Fruit fly (Drosophila melanogaster) whole organism, embryonic: ENCODE results near the gene dpy.

Source experiments
- Asciz ChIP-seq: fragments of 200-800 bp; sonication (Bioruptor generic); optimal IDR thresholded peaks from 2 replicates; lab custom pipeline; 2017; ENCODE audit warnings: missing biosample characterization, mild to moderate bottlenecking, missing genetic modification characterization, missing genetic modification reagents
- Bgb ChIP-seq: fragments of 200-800 bp; sonication (Bioruptor generic); IDR thresholded peaks from 2 replicates; pipeline ENCODE4 v1.3.6; 2022; ENCODE audit warnings: missing biosample characterization, missing genetic modification characterization; ENCODE audit not compliant: partially characterized antibody
- CG10979 ChIP-seq: fragments of 200-800 bp; sonication (Bioruptor generic); optimal IDR thresholded peaks from 2 replicates; lab custom pipeline; 2018; ENCODE audit warnings: missing biosample characterization, mild to moderate bottlenecking, missing genetic modification characterization, moderate library complexity
- CG11696 ChIP-seq: fragments of 200-800 bp; sonication (Bioruptor generic); IDR thresholded peaks from 2 replicates; pipeline ENCODE4 v1.3.6; 2022; ENCODE audit warnings: missing biosample characterization, missing genetic modification characterization
- CG12299 ChIP-seq: fragments of 200-800 bp; sonication (Bioruptor generic); optimal IDR thresholded peaks from 2 replicates; lab custom pipeline; 2018; ENCODE audit warnings: missing biosample characterization, mild to moderate bottlenecking, missing genetic modification characterization
- CG14441 ChIP-seq: fragments of 200-800 bp; sonication (Bioruptor generic); IDR thresholded peaks from 2 replicates; pipeline ENCODE4 v1.3.6; 2022; ENCODE audit warnings: missing biosample characterization, missing genetic modification characterization
- CG14860 ChIP-seq: fragments of 200-800 bp; sonication (Bioruptor generic); IDR thresholded peaks from 3 replicates; pipeline ENCODE4 v1.3.6; 2022; ENCODE audit warnings: missing biosample characterization, missing genetic modification characterization; ENCODE audit not compliant: partially characterized antibody
- CG15696 ChIP-seq: fragments of 200-800 bp; sonication (Bioruptor generic); optimal IDR thresholded peaks from 2 replicates; lab custom pipeline; 2019; ENCODE audit warnings: missing biosample characterization, mild to moderate bottlenecking, missing genetic modification characterization, moderate library complexity
- CG17328 ChIP-seq: fragments of 200-800 bp; sonication (Bioruptor generic); IDR thresholded peaks from 2 replicates; pipeline ENCODE4 v1.3.6; 2022; ENCODE audit warnings: missing biosample characterization, missing genetic modification characterization
- CG17612 ChIP-seq: fragments of 200-800 bp; sonication (Bioruptor generic); IDR thresholded peaks from 2 replicates; pipeline ENCODE4 v1.3.6; 2022; ENCODE audit warnings: missing biosample characterization, missing genetic modification characterization
- CG18599 ChIP-seq: fragments of 200-800 bp; sonication (Bioruptor generic); optimal IDR thresholded peaks from 3 replicates; lab custom pipeline; 2017; ENCODE audit warnings: missing biosample characterization, missing genetic modification characterization, mild to moderate bottlenecking, moderate library complexity, missing genetic modification reagents
- CG2889 ChIP-seq: fragments of 200-800 bp; sonication (Bioruptor generic); IDR thresholded peaks from 3 replicates; pipeline ENCODE4 v1.3.6; 2022; ENCODE audit warnings: missing biosample characterization, missing genetic modification characterization
- CG3065 ChIP-seq: fragments of 200-800 bp; sonication (Bioruptor generic); optimal IDR thresholded peaks from 2 replicates; lab custom pipeline; 2016; ENCODE audit warnings: missing biosample characterization, missing genetic modification characterization
- CG31365 ChIP-seq: fragments of 200-800 bp; sonication (Bioruptor generic); optimal IDR thresholded peaks from 2 replicates; lab custom pipeline; 2018; ENCODE audit warnings: missing biosample characterization, mild to moderate bottlenecking, missing genetic modification characterization
- CG32532 ChIP-seq: fragments of 200-800 bp; sonication (Bioruptor generic); IDR thresholded peaks from 2 replicates; pipeline ENCODE4 v1.3.6; 2022; ENCODE audit warnings: missing biosample characterization, missing genetic modification characterization
- CG4360 ChIP-seq: fragments of 200-800 bp; sonication (Bioruptor generic); IDR thresholded peaks from 2 replicates; pipeline ENCODE4 v1.3.6; 2022; ENCODE audit warnings: missing biosample characterization, missing genetic modification characterization
- CG4730 ChIP-seq: fragments of 200-800 bp; sonication (Bioruptor generic); IDR thresholded peaks from 2 replicates; pipeline ENCODE4 v1.3.6; 2022; ENCODE audit warnings: missing biosample characterization, missing genetic modification characterization
- CG6654 ChIP-seq: fragments of 200-800 bp; sonication (Bioruptor generic); optimal IDR thresholded peaks from 2 replicates; lab custom pipeline; 2017; ENCODE audit warnings: missing biosample characterization, mild to moderate bottlenecking, missing genetic modification characterization
- Camta ChIP-seq: fragments of 200-800 bp; sonication (Bioruptor generic); optimal IDR thresholded peaks from 2 replicates; lab custom pipeline; 2016; ENCODE audit warnings: missing biosample characterization, missing genetic modification characterization
- HLH3B ChIP-seq: fragments of 200-800 bp; sonication (Bioruptor generic); IDR thresholded peaks from 2 replicates; pipeline ENCODE4 v1.3.6; 2022; ENCODE audit warnings: missing biosample characterization, missing genetic modification characterization
- Hmx ChIP-seq: fragments of 200-800 bp; sonication (Bioruptor generic); optimal IDR thresholded peaks from 2 replicates; lab custom pipeline; 2016; ENCODE audit warnings: missing biosample characterization, missing genetic modification characterization
- Mad ChIP-seq: fragments of 200-800 bp; sonication (Bioruptor generic); optimal IDR thresholded peaks from 2 replicates; lab custom pipeline; 2016; ENCODE audit warnings: missing biosample characterization, missing genetic modification characterization
- Mes4 ChIP-seq: fragments of 200-800 bp; sonication (Bioruptor generic); optimal IDR thresholded peaks from 2 replicates; lab custom pipeline; 2016; ENCODE audit warnings: missing biosample characterization, missing genetic modification characterization
- Six4 ChIP-seq: fragments of 200-800 bp; sonication (Bioruptor generic); optimal IDR thresholded peaks from 2 replicates; lab custom pipeline; 2016; ENCODE audit warnings: missing biosample characterization, missing genetic modification characterization
- Vsx1 ChIP-seq: fragments of 200-800 bp; sonication (Bioruptor generic); optimal IDR thresholded peaks from 2 replicates; lab custom pipeline; 2017; ENCODE audit warnings: missing biosample characterization, mild to moderate bottlenecking, missing genetic modification characterization, missing genetic modification reagents
- ase ChIP-seq: fragments of 200-800 bp; sonication (Bioruptor generic); IDR thresholded peaks from 3 replicates; pipeline ENCODE4 v1.3.6; 2022; ENCODE audit warnings: missing biosample characterization, missing genetic modification characterization
- ash1 ChIP-seq: fragments of 200-800 bp; sonication (Bioruptor generic); optimal IDR thresholded peaks from 2 replicates; lab custom pipeline; 2018; ENCODE audit warnings: missing biosample characterization, mild to moderate bottlenecking, missing genetic modification characterization
- bbx ChIP-seq: fragments of 200-800 bp; sonication (Bioruptor generic); IDR thresholded peaks from 2 replicates; pipeline ENCODE4 v1.3.6; 2022; ENCODE audit warnings: missing biosample characterization, missing genetic modification characterization; ENCODE audit not compliant: partially characterized antibody
- bsh ChIP-seq, 2 experiments: fragments of 200-800 bp; sonication (Bioruptor generic); optimal IDR thresholded peaks; 2 replicates each; lab custom pipeline; 2017 to 2018; ENCODE audit warnings: mild to moderate bottlenecking in 2 of 2, missing biosample characterization in 2 of 2, missing genetic modification characterization in 2 of 2, moderate library complexity in 1 of 2
- chif ChIP-seq, 2 experiments: fragments of 200-800 bp; sonication (Bioruptor generic); optimal IDR thresholded peaks; 3 replicates each; lab custom pipeline; 2016; ENCODE audit warnings: missing biosample characterization in 2 of 2, missing genetic modification characterization in 2 of 2
- dmrt11E ChIP-seq: fragments of 200-800 bp; sonication (Bioruptor generic); optimal IDR thresholded peaks from 3 replicates; lab custom pipeline; 2018; ENCODE audit warnings: missing biosample characterization, mild to moderate bottlenecking, missing genetic modification characterization, moderate library complexity
- eyg ChIP-seq: fragments of 200-800 bp; sonication (Bioruptor generic); optimal IDR thresholded peaks from 3 replicates; lab custom pipeline; 2016; ENCODE audit warnings: missing biosample characterization, missing genetic modification characterization
- hkb ChIP-seq, 2 experiments: fragments of 200-800 bp in 1 of 2; fragments of >200 bp in 1 of 2; sonication (Bioruptor generic) in 1 of 2; IDR thresholded peaks in 1 of 2; optimal IDR thresholded peaks in 1 of 2; 2 replicates each; pipeline versions ENCODE4 v1.3.6 to Lab custom; 2017 to 2022; ENCODE audit warnings: missing biosample characterization in 1 of 2, missing genetic modification characterization in 1 of 2
- hth ChIP-seq: fragments of >200 bp; optimal IDR thresholded peaks from 2 replicates; lab custom pipeline; 2017; ENCODE audit warnings: inconsistent platforms
- kah ChIP-seq: fragments of 200-800 bp; sonication (Bioruptor generic); optimal IDR thresholded peaks from 2 replicates; lab custom pipeline; 2018; ENCODE audit warnings: missing biosample characterization, mild to moderate bottlenecking, missing genetic modification characterization
- lab ChIP-seq: fragments of 200-800 bp; sonication (Bioruptor generic); optimal IDR thresholded peaks from 3 replicates; lab custom pipeline; 2017; ENCODE audit warnings: missing biosample characterization, missing genetic modification characterization, mild to moderate bottlenecking, moderate library complexity, missing genetic modification reagents
- lbe ChIP-seq: fragments of 200-800 bp; sonication (Bioruptor generic); optimal IDR thresholded peaks from 2 replicates; lab custom pipeline; 2016; ENCODE audit warnings: missing biosample characterization, mild to moderate bottlenecking, missing genetic modification characterization
- luna ChIP-seq: fragments of 200-800 bp; sonication (Bioruptor generic); optimal IDR thresholded peaks from 2 replicates; lab custom pipeline; 2016; ENCODE audit warnings: missing biosample characterization, missing genetic modification characterization
- maf-S ChIP-seq: fragments of 200-800 bp; sonication (Bioruptor generic); optimal IDR thresholded peaks from 2 replicates; lab custom pipeline; 2016; ENCODE audit warnings: missing biosample characterization, missing genetic modification characterization
- oc ChIP-seq: fragments of 200-800 bp; sonication (Bioruptor generic); optimal IDR thresholded peaks from 2 replicates; lab custom pipeline; 2018; ENCODE audit warnings: missing biosample characterization, mild to moderate bottlenecking, missing genetic modification characterization, moderate library complexity
- pnt ChIP-seq: fragments of 200-800 bp; sonication (Bioruptor generic); optimal IDR thresholded peaks from 3 replicates; lab custom pipeline; 2016; ENCODE audit warnings: missing biosample characterization, missing genetic modification characterization
- pum ChIP-seq: fragments of 200-800 bp; sonication (Bioruptor generic); optimal IDR thresholded peaks from 2 replicates; lab custom pipeline; 2016; ENCODE audit warnings: missing biosample characterization, missing genetic modification characterization
- pzg ChIP-seq: fragments of 200-800 bp; sonication (Bioruptor generic); optimal IDR thresholded peaks from 3 replicates; lab custom pipeline; 2018; ENCODE audit warnings: missing biosample characterization, mild to moderate bottlenecking, missing genetic modification characterization, moderate library complexity
- repo ChIP-seq: fragments of 200-800 bp; sonication (Bioruptor generic); optimal IDR thresholded peaks from 2 replicates; lab custom pipeline; 2016; ENCODE audit warnings: missing biosample characterization, missing genetic modification characterization
- salm ChIP-seq: fragments of 200-800 bp; sonication (Bioruptor generic); optimal IDR thresholded peaks from 2 replicates; lab custom pipeline; 2018; ENCODE audit warnings: missing biosample characterization, mild to moderate bottlenecking, missing genetic modification characterization
- stc ChIP-seq: fragments of 200-800 bp; sonication (Bioruptor generic); IDR thresholded peaks from 2 replicates; pipeline ENCODE4 v1.3.6; 2022; ENCODE audit warnings: missing biosample characterization, missing genetic modification characterization
- sug ChIP-seq: fragments of 200-800 bp; optimal IDR thresholded peaks from 2 replicates; lab custom pipeline; 2019; ENCODE audit warnings: missing biosample characterization, mild to moderate bottlenecking, missing genetic modification characterization, moderate library complexity
- yki ChIP-seq: fragments of >200 bp; optimal IDR thresholded peaks from 3 replicates; lab custom pipeline; 2018
- z ChIP-seq: fragments of 200-800 bp; sonication (Bioruptor generic); IDR thresholded peaks from 3 replicates; pipeline ENCODE4 v1.3.6; 2022; ENCODE audit warnings: missing biosample characterization, missing genetic modification characterization

Gene dpy

dm6 chr2L:4440881-4441737, 173.0 kb downstream of the dpy start, which contains the start of gene CG15431 (continued):
- TF ChIP-seq Mes4 (GFP tag; lab: Kevin White, UChicago) (no peak), bbx (GFP tag; lab: Robert Waterston, UW) (no peak), oc (no peak), CG6654 (GFP tag; lab: Kevin White, UChicago) (no peak), CG14860 (no peak), kah (GFP tag; lab: Kevin White, UChicago) (no peak), CG14441 (GFP tag; lab: Robert Waterston, UW) (peak; percentile 60), Asciz (GFP tag; lab: Kevin White, UChicago) (peak; percentile 44), hth (no peak), CG31365 (tag; lab: Kevin White, UChicago) (no peak), Vsx1 (GFP tag; lab: Kevin White, UChicago) (no peak), Bgb (GFP tag; lab: Robert Waterston, UW) (peak; percentile 49; the same call in 1 of the 2 replicates), pzg (GFP tag; lab: Kevin White, UChicago) (no peak), Camta (GFP tag; lab: Kevin White, UChicago) (no peak), lab (GFP tag; lab: Kevin White, UChicago) (peak; percentile 82), hkb (optimal IDR thresholded peaks at IDR 0.05; lab: Kevin White, UChicago) (no peak), hkb (GFP tag; IDR thresholded peaks at IDR 0.05; lab: Robert Waterston, UW) (peak; percentile 67), sug (tag; lab: Kevin White, UChicago) (peak; percentile 37), yki (lab: Kevin White, UChicago) (no peak), dmrt11E (no peak), ase (GFP tag; lab: Robert Waterston, UW) (peak; percentile 52; the same call in 2 of the 3 replicates), CG3065 (GFP tag; lab: Kevin White, UChicago) (no peak), stc (peak; percentile 31; the same call in 1 of the 2 replicates), repo (GFP tag; lab: Kevin White, UChicago) (no peak), CG17328 (GFP tag; lab: Robert Waterston, UW) (0 out of 2 replicates have a peak, but pooled peaks have one; percentile 36), luna (no peak), Hmx (GFP tag; lab: Kevin White, UChicago) (no peak), maf-S (no peak), CG18599 (GFP tag; lab: Kevin White, UChicago) (peak; percentile 85), CG11696 (GFP tag; lab: Robert Waterston, UW) (no peak), CG4730 (no peak), pnt (GFP tag; lab: Kevin White, UChicago) (no peak), CG15696 (no peak), CG32532 (GFP tag; lab: Robert Waterston, UW) (peak; percentile 76), ash1 (GFP tag; lab: Kevin White, UChicago) (no peak), chif (GFP tag; optimal IDR thresholded peaks at IDR 0.05; lab: Kevin White, UChicago) (peak in 1 of 2 experiments; percentile 3), bsh (GFP tag; optimal IDR thresholded peaks at IDR 0.05; lab: Kevin White, UChicago) (no peak), pum (no peak), salm (tag; lab: Kevin White, UChicago) (peak; percentile 32), CG2889 (GFP tag; lab: Robert Waterston, UW) (peak; percentile 16; the same call in 1 of the 3 replicates), Mad (GFP tag; lab: Kevin White, UChicago) (peak; percentile 41), eyg (GFP tag; lab: Kevin White, UChicago) (no peak), CG17612 (GFP tag; lab: Robert Waterston, UW) (no peak), CG10979 (tag; lab: Kevin White, UChicago) (peak; percentile 28), lbe (no peak), HLH3B (peak; percentile 65; the same call in 1 of the 2 replicates), CG4360 (GFP tag; lab: Robert Waterston, UW) (no peak), z (GFP tag; lab: Robert Waterston, UW) (no peak), Six4 (GFP tag; lab: Kevin White, UChicago) (no peak), CG12299 (tag; lab: Kevin White, UChicago) (peak; percentile 56)
